Fruit fly (Drosophila melanogaster): Measurements from ENCODE around the gene Phf5a.

Phf5a gene

DNA sequence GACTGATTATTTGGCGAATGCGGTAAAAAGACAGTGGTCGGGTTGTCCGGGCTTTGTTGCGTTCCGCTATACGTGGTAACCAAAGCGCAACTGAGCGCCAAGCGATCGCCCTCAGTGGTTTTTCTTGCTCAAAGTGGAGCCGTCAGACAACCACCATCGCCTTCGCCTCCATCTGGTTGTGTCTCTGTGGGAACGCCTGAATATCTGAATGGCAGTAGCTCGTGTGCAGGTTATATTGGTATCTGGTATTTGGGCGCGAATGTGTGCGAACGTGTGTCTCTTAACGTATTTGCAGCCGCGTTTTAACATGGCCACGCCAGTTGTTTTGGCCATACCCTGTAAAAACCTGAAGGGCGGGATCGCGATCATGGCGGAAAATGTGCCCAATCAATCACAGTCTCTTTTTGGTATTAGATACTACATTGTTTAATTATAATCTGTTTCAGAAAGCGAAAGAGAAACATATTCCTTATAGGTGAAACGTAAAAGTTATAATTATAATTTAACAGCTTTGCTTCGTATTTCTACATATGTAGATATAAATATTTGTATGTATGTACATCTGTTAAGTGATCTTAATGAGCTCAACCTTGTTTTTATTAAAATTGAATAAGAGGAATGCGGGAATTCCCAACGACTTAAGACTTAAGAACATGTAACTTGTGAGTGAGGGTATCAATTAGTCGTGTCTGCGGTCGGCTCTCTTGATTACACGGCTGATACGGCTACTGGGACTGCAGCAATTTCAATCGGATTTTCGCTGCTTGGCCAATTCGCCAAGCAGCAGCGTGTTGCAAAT lies 18.5 kb downstream of the Phf5a start (continued):
- TF ChIP-seq sd (tag; optimal IDR thresholded peaks at IDR 0.05) (peak; percentile 54), E2f1 (GFP tag; IDR thresholded peaks at IDR 0.05) (no peak), ara (GFP tag; IDR thresholded peaks at IDR 0.05) (no peak), Trl (optimal IDR thresholded peaks at IDR 0.05) (peak in 1 of 2 experiments; percentile 17), Trl (GFP tag; optimal IDR thresholded peaks at IDR 0.05) (no peak), D19B (GFP tag; optimal IDR thresholded peaks at IDR 0.05) (peak; percentile 92), sob (GFP tag; IDR thresholded peaks at IDR 0.05) (0 out of 2 replicates have a peak, but pooled peaks have one; percentile 5), Poxn (GFP tag; IDR thresholded peaks at IDR 0.05) (no peak), Aef1 (GFP tag; IDR thresholded peaks at IDR 0.05) (no peak), GATAe (GFP tag; conservative IDR thresholded peaks at IDR 0.05) (no peak), CG13296 (GFP tag; optimal IDR thresholded peaks at IDR 0.05) (no peak), da (GFP tag; optimal IDR thresholded peaks at IDR 0.05) (no peak), bab2 (GFP tag; optimal IDR thresholded peaks at IDR 0.05) (no peak), CG32772 (GFP tag; IDR thresholded peaks at IDR 0.05) (no peak), usp (GFP tag; optimal IDR thresholded peaks at IDR 0.05) (no peak), pan (optimal IDR thresholded peaks at IDR 0.05) (no peak), pan (GFP tag; optimal IDR thresholded peaks at IDR 0.05 in 1 of 2, IDR thresholded peaks at IDR 0.05 in 1 of 2) (no peak), tap (tag; optimal IDR thresholded peaks at IDR 0.05) (no peak), Mrtf (GFP tag; IDR thresholded peaks at IDR 0.05) (0 out of 3 replicates have a peak, but pooled peaks have one; percentile 34), scrt (GFP tag; optimal IDR thresholded peaks at IDR 0.05) (no peak), HHEX (GFP tag; optimal IDR thresholded peaks at IDR 0.05) (no peak), fu2 (GFP tag; optimal IDR thresholded peaks at IDR 0.05) (no peak), crol (GFP tag; IDR thresholded peaks at IDR 0.05) (no peak), Antp (GFP tag; optimal IDR thresholded peaks at IDR 0.05) (no peak), CG18619 (GFP tag; optimal IDR thresholded peaks at IDR 0.05) (no peak), sr (GFP tag; IDR thresholded peaks at IDR 0.05) (no peak), Dip2 (GFP tag; IDR thresholded peaks at IDR 0.05) (no peak), CG10565 (GFP tag; optimal IDR thresholded peaks at IDR 0.05) (no peak), gce (GFP tag; IDR thresholded peaks at IDR 0.05) (0 out of 3 replicates have a peak, but pooled peaks have one; percentile 8), pnt (GFP tag; optimal IDR thresholded peaks at IDR 0.05) (no peak), Adf1 (GFP tag; IDR thresholded peaks at IDR 0.05) (no peak), corto (GFP tag; optimal IDR thresholded peaks at IDR 0.05) (no peak), Ssrp (tag; optimal IDR thresholded peaks at IDR 0.05) (no peak), CG10543 (GFP tag; optimal IDR thresholded peaks at IDR 0.05) (peak; percentile 43), CG4820 (GFP tag; optimal IDR thresholded peaks at IDR 0.05) (peak; percentile 4), Xrp1 (GFP tag; IDR thresholded peaks at IDR 0.05) (no peak), hth (optimal IDR thresholded peaks at IDR 0.05) (no peak), CG14667 (GFP tag; IDR thresholded peaks at IDR 0.05) (no peak), CG14710 (tag; optimal IDR thresholded peaks at IDR 0.05) (no peak), ab (GFP tag; optimal IDR thresholded peaks at IDR 0.05) (no peak), chinmo (GFP tag; IDR thresholded peaks at IDR 0.05; ENCODE audit: partially characterized antibody) (peak; percentile 78; the same call in 2 of the 4 replicates), CG18262 (tag; optimal IDR thresholded peaks at IDR 0.05) (peak; percentile 10), CkIIα-i1 (GFP tag; IDR thresholded peaks at IDR 0.05) (no peak), Sry-β (GFP tag; optimal IDR thresholded peaks at IDR 0.05) (no peak), CG1603 (tag; optimal IDR thresholded peaks at IDR 0.05) (no peak), Elba2 (GFP tag; optimal IDR thresholded peaks at IDR 0.05) (no peak), sqz (GFP tag; optimal IDR thresholded peaks at IDR 0.05) (no peak), B-H2 (GFP tag; optimal IDR thresholded peaks at IDR 0.05) (no peak), CG8924 (tag; optimal IDR thresholded peaks at IDR 0.05) (no peak), Chrac-16 (GFP tag; optimal IDR thresholded peaks at IDR 0.05) (no peak), CG16863 (GFP tag; optimal IDR thresholded peaks at IDR 0.05) (no peak)
